Fruit fly (Drosophila melanogaster): ENCODE results near the gene CG7772.

CG7772 gene

DNA sequence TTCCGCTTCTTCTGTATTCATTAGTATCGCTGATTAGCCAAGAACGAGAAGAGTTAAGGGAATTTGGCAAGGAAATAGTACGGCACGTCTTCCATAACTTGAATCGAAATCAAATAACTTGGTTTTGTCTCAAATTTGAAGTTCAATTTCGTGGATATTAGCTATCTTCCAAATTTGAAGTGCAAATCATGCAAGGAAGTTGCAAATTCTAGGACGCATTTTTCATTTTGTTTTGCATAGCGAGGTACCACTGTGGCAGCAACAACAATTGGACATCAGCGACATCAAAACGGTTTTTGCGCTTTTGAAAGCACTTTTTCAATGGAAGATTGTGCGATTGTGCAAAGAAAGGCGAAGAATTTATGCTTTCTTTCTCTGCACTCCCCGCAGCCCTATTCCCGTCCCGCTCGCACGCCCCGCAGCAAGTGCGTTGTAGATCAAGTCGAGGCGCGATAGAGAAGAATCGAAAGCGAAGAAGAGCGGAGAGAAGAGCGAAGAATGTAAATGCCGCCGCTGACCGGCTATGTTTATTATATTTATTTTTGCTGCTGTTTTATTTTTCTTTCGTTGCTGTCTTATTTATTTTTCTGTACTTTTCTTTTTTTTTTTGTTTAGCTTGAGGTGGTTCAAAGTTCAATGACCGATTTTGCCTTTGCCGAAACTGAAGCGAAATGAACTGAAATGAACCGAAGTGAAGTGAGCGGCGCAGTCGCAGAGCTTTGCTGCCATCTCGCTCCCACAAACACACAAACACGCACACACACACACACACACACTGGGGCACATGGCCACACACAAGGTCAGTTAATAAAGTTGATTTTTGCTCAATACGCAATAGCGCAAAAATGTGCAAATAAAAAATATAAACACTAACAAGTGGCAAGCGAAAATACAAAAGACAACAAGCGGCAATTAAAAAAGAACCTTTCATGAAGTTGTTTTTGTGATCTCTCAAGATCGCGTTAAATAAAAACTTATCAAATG is 25.6 kb downstream of the CG7772 start (continued):
- TF ChIP-seq ap (GFP tag; IDR thresholded peaks at IDR 0.05) (peak; percentile 40; the same call in 1 of the 2 replicates), ftz-f1 (GFP tag; optimal IDR thresholded peaks at IDR 0.05) (peak; percentile 1), CG18619 (GFP tag; optimal IDR thresholded peaks at IDR 0.05) (peak; percentile 16), Optix (GFP tag; IDR thresholded peaks at IDR 0.05) (peak; percentile 17; the same call in 1 of the 3 replicates), Tbp (GFP tag; optimal IDR thresholded peaks at IDR 0.05) (no peak), Aef1 (GFP tag; IDR thresholded peaks at IDR 0.05) (peak; percentile 63), gem (tag; optimal IDR thresholded peaks at IDR 0.05) (peak; percentile 66), lab (GFP tag; optimal IDR thresholded peaks at IDR 0.05) (peak; percentile 76), zen2 (GFP tag; IDR thresholded peaks at IDR 0.05; ENCODE audit: partially characterized antibody) (no peak), CG9797 (GFP tag; optimal IDR thresholded peaks at IDR 0.05) (no peak), CG16815 (GFP tag; optimal IDR thresholded peaks at IDR 0.05) (peak; percentile 62), Hr39 (optimal IDR thresholded peaks at IDR 0.05) (no peak), Awh (GFP tag; IDR thresholded peaks at IDR 0.05) (no peak), CG13123 (GFP tag; optimal IDR thresholded peaks at IDR 0.05) (no peak), Hmx (GFP tag; optimal IDR thresholded peaks at IDR 0.05) (peak; percentile 52), CG2199 (GFP tag; IDR thresholded peaks at IDR 0.05) (no peak), da (GFP tag; optimal IDR thresholded peaks at IDR 0.05) (no peak), sd (tag; optimal IDR thresholded peaks at IDR 0.05) (peak; percentile 75), Scr (GFP tag; IDR thresholded peaks at IDR 0.05; ENCODE audit: partially characterized antibody) (no peak), CG14965 (GFP tag; optimal IDR thresholded peaks at IDR 0.05; ENCODE audit: borderline replicate concordance) (no peak), tna (GFP tag; IDR thresholded peaks at IDR 0.05; ENCODE audit: partially characterized antibody) (no peak), btn (GFP tag; optimal IDR thresholded peaks at IDR 0.05) (no peak), Adf1 (GFP tag; IDR thresholded peaks at IDR 0.05) (no peak; the same call in 1 of the 2 replicates), lmd (GFP tag; IDR thresholded peaks at IDR 0.05) (peak; percentile 71), danr (GFP tag; IDR thresholded peaks at IDR 0.05) (peak; percentile 36; the same call in 1 of the 2 replicates), ato (GFP tag; IDR thresholded peaks at IDR 0.05; ENCODE audit: partially characterized antibody) (no peak), CG9932 (GFP tag; IDR thresholded peaks at IDR 0.05) (peak; percentile 82), CG16813 (GFP tag; IDR thresholded peaks at IDR 0.05; ENCODE audit: partially characterized antibody) (no peak), rib (GFP tag; IDR thresholded peaks at IDR 0.05) (0 out of 2 replicates have a peak, but pooled peaks have one; percentile 43), CG2678 (tag; optimal IDR thresholded peaks at IDR 0.05) (peak; percentile 73), mirr (GFP tag; optimal IDR thresholded peaks at IDR 0.05) (no peak), ewg (GFP tag; optimal IDR thresholded peaks at IDR 0.05) (peak; percentile 8), CG2116 (GFP tag; optimal IDR thresholded peaks at IDR 0.05) (no peak), Xbp1 (GFP tag; optimal IDR thresholded peaks at IDR 0.05) (peak; percentile 58), NfI (GFP tag; optimal IDR thresholded peaks at IDR 0.05) (peak; percentile 51), CG31441 (GFP tag; IDR thresholded peaks at IDR 0.05) (peak; percentile 12; the same call in 1 of the 2 replicates), CG12155 (GFP tag; optimal IDR thresholded peaks at IDR 0.05) (peak; percentile 58), gcm (GFP tag; optimal IDR thresholded peaks at IDR 0.05) (no peak), CG10267 (tag; optimal IDR thresholded peaks at IDR 0.05) (no peak), Usf (GFP tag; optimal IDR thresholded peaks at IDR 0.05) (peak; percentile 63), CG12391 (tag; optimal IDR thresholded peaks at IDR 0.05) (peak; percentile 29), Eip74EF (GFP tag; optimal IDR thresholded peaks at IDR 0.05) (no peak), CG8478 (optimal IDR thresholded peaks at IDR 0.05) (no peak), Bdp1 (GFP tag; optimal IDR thresholded peaks at IDR 0.05) (no peak), CG7987 (GFP tag; optimal IDR thresholded peaks at IDR 0.05) (no peak), CG10274 (GFP tag; optimal IDR thresholded peaks at IDR 0.05) (peak; percentile 29), CG4707 (GFP tag; optimal IDR thresholded peaks at IDR 0.05) (no peak), CG16863 (GFP tag; optimal IDR thresholded peaks at IDR 0.05) (peak; percentile 39)

Measured in whole organism, embryonic.